Worm (Caenorhabditis elegans) whole organism, L4 larva: Measurements from ENCODE around the gene F46H5.5.

ENCODE experiments used
- D1046.2 ChIP-seq: fragments of 200-800 bp; sonication (Bioruptor generic); IDR thresholded peaks from 2 replicates; pipeline ENCODE4 v1.3.6; 2022; ENCODE audit warnings: missing genetic modification characterization, missing compliant biosample characterization
- F44E2.7 ChIP-seq: fragments of 200-800 bp; sonication (Bioruptor generic); IDR thresholded peaks from 2 replicates; pipeline ENCODE4 v2.1.2; 2022; ENCODE audit warnings: missing genetic modification characterization, missing compliant biosample characterization
- F49E8.2 ChIP-seq: sonication (generic microtip); optimal IDR thresholded peaks from 2 replicates; lab custom pipeline; 2016; ENCODE audit warnings: missing compliant biosample characterization, mild to moderate bottlenecking, missing genetic modification characterization, borderline replicate concordance
- R02D3.7 ChIP-seq: fragments of 150-350 bp; sonication (generic microtip); optimal IDR thresholded peaks from 3 replicates; lab custom pipeline; 2014; ENCODE audit warnings: missing biosample characterization, missing genetic modification characterization
- T26A8.4 ChIP-seq: fragments of 200-800 bp; sonication (Bioruptor generic); IDR thresholded peaks from 2 replicates; pipeline ENCODE4 v1.3.6; 2022; ENCODE audit warnings: missing genetic modification characterization, missing compliant biosample characterization
- Y105C5A.15 ChIP-seq: fragments of 200-800 bp; sonication (Bioruptor generic); IDR thresholded peaks from 2 replicates; pipeline ENCODE4 v1.3.6; 2022; ENCODE audit warnings: missing genetic modification characterization, missing compliant biosample characterization
- Y5F2A.4 ChIP-seq: fragments of 200-800 bp; sonication (Bioruptor generic); optimal IDR thresholded peaks from 2 replicates; lab custom pipeline; 2018; ENCODE audit warnings: mild to moderate bottlenecking, missing genetic modification characterization, missing compliant biosample characterization
- ZK337.2 ChIP-seq: fragments of 200-800 bp; sonication (Bioruptor generic); IDR thresholded peaks from 2 replicates; pipeline ENCODE4 v1.3.6; 2022; ENCODE audit warnings: missing genetic modification reagents, missing genetic modification characterization, missing compliant biosample characterization
- aly-2 ChIP-seq: sonication (generic microtip); optimal IDR thresholded peaks from 2 replicates; lab custom pipeline; 2018; ENCODE audit warnings: missing biosample characterization, missing genetic modification characterization
- ceh-32 ChIP-seq: sonication (generic microtip); optimal IDR thresholded peaks from 2 replicates; lab custom pipeline; 2016; ENCODE audit warnings: mild to moderate bottlenecking, missing genetic modification characterization, missing compliant biosample characterization; ENCODE audit not compliant: poor library complexity
- ceh-44 ChIP-seq: fragments of 200-800 bp; sonication (Bioruptor generic); IDR thresholded peaks from 2 replicates; pipeline ENCODE4 v1.3.6; 2022; ENCODE audit warnings: missing genetic modification reagents, missing genetic modification characterization, missing compliant biosample characterization
- ceh-82 ChIP-seq: sonication (generic microtip); optimal IDR thresholded peaks from 2 replicates; lab custom pipeline; 2017; ENCODE audit warnings: missing biosample characterization, missing genetic modification characterization
- ces-1 ChIP-seq: fragments of 150-350 bp; sonication (generic microtip); optimal IDR thresholded peaks from 4 replicates; lab custom pipeline; 2014; ENCODE audit warnings: missing biosample characterization, missing genetic modification reagents, missing genetic modification characterization
- ctbp-1 ChIP-seq: fragments of 200-800 bp; sonication (Bioruptor generic); IDR thresholded peaks from 2 replicates; pipeline ENCODE4 v1.3.6; 2022; ENCODE audit warnings: missing genetic modification reagents, missing genetic modification characterization, missing compliant biosample characterization
- daf-16 ChIP-seq, 3 experiments: sonication (generic microtip); optimal IDR thresholded peaks; 2 replicates each; lab custom pipeline; 2016 to 2017; ENCODE audit warnings: missing genetic modification characterization in 3 of 3, missing genetic modification reagents in 3 of 3, mild to moderate bottlenecking in 2 of 3, missing compliant biosample characterization in 2 of 3, missing biosample characterization in 1 of 3, moderate library complexity in 1 of 3
- daf-8 ChIP-seq: fragments of 200-800 bp; sonication (Bioruptor generic); IDR thresholded peaks from 2 replicates; pipeline ENCODE4 v1.3.6; 2022; ENCODE audit warnings: missing genetic modification characterization, missing compliant biosample characterization
- dmd-8 ChIP-seq: fragments of 200-800 bp; sonication (Bioruptor generic); IDR thresholded peaks from 2 replicates; pipeline ENCODE4 v1.3.6; 2022; ENCODE audit warnings: missing genetic modification characterization, missing compliant biosample characterization
- dmd-9 ChIP-seq: fragments of 200-800 bp; sonication (Bioruptor generic); IDR thresholded peaks from 2 replicates; pipeline ENCODE4 v1.3.6; 2022; ENCODE audit warnings: missing genetic modification reagents, missing genetic modification characterization, missing compliant biosample characterization
- dpl-1 ChIP-seq: fragments of 150-350 bp; optimal IDR thresholded peaks from 2 replicates; lab custom pipeline; 2014; ENCODE audit warnings: missing biosample characterization, missing genetic modification reagents, missing genetic modification characterization
- fkh-10 ChIP-seq: fragments of 150-350 bp; optimal IDR thresholded peaks from 2 replicates; lab custom pipeline; 2014; ENCODE audit warnings: missing biosample characterization, missing genetic modification reagents, missing genetic modification characterization
- fos-1 ChIP-seq: fragments of 150-350 bp; optimal IDR thresholded peaks from 2 replicates; lab custom pipeline; 2014; ENCODE audit warnings: missing biosample characterization, missing genetic modification characterization
- gei-8 ChIP-seq: fragments of 200-800 bp; sonication (Bioruptor generic); optimal IDR thresholded peaks from 2 replicates; lab custom pipeline; 2018; ENCODE audit warnings: mild to moderate bottlenecking, missing genetic modification characterization, missing compliant biosample characterization
- hif-1 ChIP-seq, 2 experiments: sonication (generic microtip); optimal IDR thresholded peaks; 2 replicates each; lab custom pipeline; 2016 to 2017; ENCODE audit warnings: missing compliant biosample characterization in 2 of 2, missing genetic modification characterization in 2 of 2, missing genetic modification reagents in 2 of 2, missing genotype in 2 of 2, mild to moderate bottlenecking in 1 of 2
- hlh-11 ChIP-seq: fragments of 200-800 bp; sonication (Bioruptor generic); optimal IDR thresholded peaks from 2 replicates; lab custom pipeline; 2018; ENCODE audit warnings: mild to moderate bottlenecking, missing genetic modification characterization, missing compliant biosample characterization
- hmg-1.1 ChIP-seq: fragments of 200-800 bp; sonication (Bioruptor generic); IDR thresholded peaks from 2 replicates; pipeline ENCODE4 v1.3.6; 2022; ENCODE audit warnings: missing genetic modification reagents, missing genetic modification characterization, missing compliant biosample characterization
- lin-13 ChIP-seq: fragments of 150-350 bp; optimal IDR thresholded peaks from 2 replicates; lab custom pipeline; 2014; ENCODE audit warnings: missing biosample characterization, missing genetic modification reagents, missing genetic modification characterization
- lir-3 ChIP-seq: sonication (generic microtip); optimal IDR thresholded peaks from 2 replicates; lab custom pipeline; 2016; ENCODE audit warnings: mild to moderate bottlenecking, missing genetic modification characterization, missing compliant biosample characterization
- mes-2 ChIP-seq: sonication (generic microtip); optimal IDR thresholded peaks from 2 replicates; lab custom pipeline; 2016; ENCODE audit warnings: missing genotype, mild to moderate bottlenecking, missing genetic modification characterization, missing compliant biosample characterization; ENCODE audit not compliant: poor library complexity, severe bottlenecking
- nhr-10 ChIP-seq: fragments of 150-350 bp; optimal IDR thresholded peaks from 2 replicates; lab custom pipeline; 2014; ENCODE audit warnings: missing biosample characterization, missing genetic modification characterization
- nhr-11 ChIP-seq: fragments of 150-350 bp; optimal IDR thresholded peaks from 2 replicates; lab custom pipeline; 2014; ENCODE audit warnings: missing biosample characterization, missing genetic modification characterization
- nhr-28 ChIP-seq: fragments of 150-350 bp; optimal IDR thresholded peaks from 2 replicates; lab custom pipeline; 2014; ENCODE audit warnings: missing biosample characterization, missing genetic modification characterization
- nhr-42 ChIP-seq: fragments of 200-800 bp; sonication (Bioruptor generic); IDR thresholded peaks from 2 replicates; pipeline ENCODE4 v1.3.6; 2022; ENCODE audit warnings: missing genetic modification characterization, missing compliant biosample characterization
- nhr-48 ChIP-seq: sonication (generic microtip); optimal IDR thresholded peaks from 2 replicates; lab custom pipeline; 2016; ENCODE audit warnings: mild to moderate bottlenecking, missing genetic modification characterization, missing compliant biosample characterization
- nhr-6 ChIP-seq: fragments of 150-350 bp; optimal IDR thresholded peaks from 2 replicates; lab custom pipeline; 2014; ENCODE audit warnings: missing biosample characterization, missing genetic modification characterization
- nhr-76 ChIP-seq: fragments of 150-350 bp; optimal IDR thresholded peaks from 2 replicates; lab custom pipeline; 2014; ENCODE audit warnings: missing biosample characterization, missing genetic modification characterization
- nhr-77 ChIP-seq: fragments of 150-350 bp; optimal IDR thresholded peaks from 2 replicates; lab custom pipeline; 2014; ENCODE audit warnings: missing biosample characterization, missing genetic modification characterization
- php-3 ChIP-seq: fragments of 200-800 bp; sonication (Bioruptor generic); IDR thresholded peaks from 2 replicates; pipeline ENCODE4 v1.3.6; 2022; ENCODE audit warnings: missing genetic modification reagents, missing genetic modification characterization, missing compliant biosample characterization
- pqm-1 ChIP-seq: sonication (generic microtip); optimal IDR thresholded peaks from 2 replicates; lab custom pipeline; 2017; ENCODE audit warnings: missing biosample characterization, missing genetic modification characterization
- set-16 ChIP-seq: fragments of 200-800 bp; sonication (Bioruptor generic); IDR thresholded peaks from 2 replicates; pipeline ENCODE4 v1.3.6; 2022; ENCODE audit warnings: missing genetic modification reagents, missing genetic modification characterization, missing compliant biosample characterization
- skn-1 ChIP-seq: fragments of 150-350 bp; optimal IDR thresholded peaks from 2 replicates; lab custom pipeline; 2014; ENCODE audit warnings: missing biosample characterization, missing genetic modification characterization
- snpc-1.2 ChIP-seq: fragments of 200-800 bp; sonication (Bioruptor generic); IDR thresholded peaks from 2 replicates; pipeline ENCODE4 v1.3.6; 2022; ENCODE audit warnings: missing genetic modification reagents, missing genetic modification characterization, missing compliant biosample characterization
- spr-1 ChIP-seq: sonication (generic microtip); optimal IDR thresholded peaks from 2 replicates; lab custom pipeline; 2016; ENCODE audit warnings: mild to moderate bottlenecking, missing genetic modification characterization, missing compliant biosample characterization
- spr-3 ChIP-seq: fragments of 200-800 bp; sonication (Bioruptor generic); optimal IDR thresholded peaks from 2 replicates; lab custom pipeline; 2018; ENCODE audit warnings: mild to moderate bottlenecking, missing genetic modification characterization, missing compliant biosample characterization
- unc-62 ChIP-seq, 3 experiments: fragments of 150-350 bp in 1 of 3; sonication (generic microtip); optimal IDR thresholded peaks in 2 of 3; peaks in 1 of 3; 1 replicate in 1 of 3; 2 replicates in 2 of 3; lab custom pipeline; 2014 to 2017; ENCODE audit warnings: missing biosample characterization in 3 of 3, missing genetic modification characterization in 3 of 3, missing genetic modification reagents in 3 of 3, missing genotype in 1 of 3
- vab-7 ChIP-seq: fragments of 200-800 bp; sonication (Bioruptor generic); IDR thresholded peaks from 2 replicates; pipeline ENCODE4 v1.3.6; 2022; ENCODE audit warnings: missing genetic modification reagents, missing genetic modification characterization, missing compliant biosample characterization
- zag-1 ChIP-seq: fragments of 150-350 bp; optimal IDR thresholded peaks from 2 replicates; lab custom pipeline; 2014; ENCODE audit warnings: missing biosample characterization, missing genetic modification characterization
- zfp-3 ChIP-seq: fragments of 200-800 bp; sonication (Bioruptor generic); conservative IDR thresholded peaks from 2 replicates; pipeline ENCODE4 v1.3.6; 2022; ENCODE audit warnings: missing genetic modification reagents, missing genetic modification characterization, missing compliant biosample characterization
- zip-11 ChIP-seq: fragments of 200-800 bp; sonication (Bioruptor generic); IDR thresholded peaks from 2 replicates; pipeline ENCODE4 v1.3.6; 2022; ENCODE audit warnings: missing genetic modification characterization, missing compliant biosample characterization
- ztf-11 ChIP-seq: fragments of 150-350 bp; optimal IDR thresholded peaks from 2 replicates; lab custom pipeline; 2014; ENCODE audit warnings: missing biosample characterization, missing genetic modification characterization
- ztf-7 ChIP-seq: fragments of 150-350 bp; optimal IDR thresholded peaks from 2 replicates; lab custom pipeline; 2014; ENCODE audit warnings: missing biosample characterization, missing genetic modification characterization

F46H5.5 gene

DNA sequence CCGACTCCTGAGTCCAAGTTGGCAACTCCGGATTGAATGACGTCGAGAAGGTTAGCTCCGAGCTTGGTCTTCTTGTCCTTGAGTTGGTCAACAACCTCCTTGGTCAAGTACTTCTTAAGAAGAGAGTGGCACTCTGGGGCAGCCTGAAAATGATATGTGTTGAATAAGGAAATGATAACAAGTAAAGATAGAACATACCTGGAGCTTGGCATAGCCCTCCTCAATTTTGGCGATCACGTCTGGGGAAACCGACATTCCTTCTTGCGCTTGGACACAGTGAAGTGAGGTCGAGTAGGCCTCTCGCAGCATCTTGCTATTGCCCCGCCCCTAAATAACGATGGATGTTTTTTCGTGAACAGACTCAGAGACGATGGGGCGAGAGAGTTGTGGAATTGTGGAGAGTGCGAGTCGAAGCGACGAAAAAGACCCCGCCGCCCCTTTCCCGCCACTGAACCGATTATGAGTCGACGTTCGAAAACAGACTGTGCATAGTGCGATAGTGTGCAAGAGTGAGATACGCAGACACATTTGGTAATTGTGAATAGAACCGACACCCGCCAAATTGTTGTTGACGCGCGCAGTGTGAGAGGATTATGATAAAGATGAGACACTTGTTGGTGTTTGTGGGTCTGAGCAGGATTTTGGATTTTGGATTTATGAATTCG is 24.5 kb downstream of the F46H5.5 start (continued):
- peak; percentile 83 for TF ChIP-seq hlh-11 (tag; lab: Kevin White, UChicago)
- peak; percentile 55 for TF ChIP-seq nhr-6 (tag; lab: Kevin White, UChicago)
- TF ChIP-seq ceh-44 (GFP tag; lab: Robert Waterston, UW) = no peak
- TF ChIP-seq nhr-28 = peak; percentile 23
- no peak for TF ChIP-seq lin-13
- no peak for TF ChIP-seq R02D3.7 (tag; lab: Kevin White, UChicago)
- no peak for TF ChIP-seq nhr-48 (tag; lab: Kevin White, UChicago)
- TF ChIP-seq daf-8 (GFP tag; lab: Robert Waterston, UW) = no peak
- TF ChIP-seq spr-3 (GFP tag; lab: Kevin White, UChicago) = no peak
- TF ChIP-seq zag-1 (tag; lab: Kevin White, UChicago) = no peak
- TF ChIP-seq unc-62 (GFP tag; optimal IDR thresholded peaks at IDR 0.05 in 1 of 2; lab: Kevin White, UChicago) = no peak
- no peak for TF ChIP-seq unc-62 (tag; optimal IDR thresholded peaks at IDR 0.05; lab: Kevin White, UChicago)
- TF ChIP-seq vab-7 = no peak
- peak in 1 of 2 experiments; percentile 1 for TF ChIP-seq hif-1 (tag; optimal IDR thresholded peaks at IDR 0.05; lab: Kevin White, UChicago)
- TF ChIP-seq ztf-7 (tag; lab: Kevin White, UChicago) = no peak
- peak; percentile 9 for TF ChIP-seq dpl-1 (GFP tag; lab: Kevin White, UChicago)
- TF ChIP-seq Y5F2A.4 (GFP tag; lab: Kevin White, UChicago) = no peak
- TF ChIP-seq D1046.2 (GFP tag; lab: Robert Waterston, UW) = no peak
- peak in 1 of 2 experiments; percentile 16 for TF ChIP-seq daf-16 (GFP tag; optimal IDR thresholded peaks at IDR 0.05; lab: Kevin White, UChicago)
- TF ChIP-seq daf-16 (tag; optimal IDR thresholded peaks at IDR 0.05; lab: Kevin White, UChicago) = peak; percentile 68
- no peak for TF ChIP-seq F44E2.7 (GFP tag; lab: Robert Waterston, UW)
- TF ChIP-seq mes-2 (tag; lab: Kevin White, UChicago) = peak; percentile 7
- no peak for TF ChIP-seq fos-1 (tag; lab: Kevin White, UChicago)
- no peak for TF ChIP-seq lir-3 (tag; lab: Kevin White, UChicago)
- no peak for TF ChIP-seq zip-11 (GFP tag; lab: Robert Waterston, UW)
- no peak for TF ChIP-seq ceh-32
- no peak for TF ChIP-seq F49E8.2 (tag; lab: Kevin White, UChicago)
- no peak for TF ChIP-seq nhr-42
- 0 out of 2 replicates have a peak, but pooled peaks have one; percentile 22 for TF ChIP-seq dmd-9
- TF ChIP-seq T26A8.4 (GFP tag; lab: Robert Waterston, UW) = no peak
- TF ChIP-seq ctbp-1 = no peak
- TF ChIP-seq nhr-77 (tag; lab: Kevin White, UChicago) = no peak
- TF ChIP-seq nhr-10 (tag; lab: Kevin White, UChicago) = no peak
- no peak for TF ChIP-seq aly-2 (tag; lab: Kevin White, UChicago)
- no peak for TF ChIP-seq ceh-82 (tag; lab: Kevin White, UChicago)
- TF ChIP-seq ces-1 (GFP tag; lab: Kevin White, UChicago) = no peak
- no peak for TF ChIP-seq nhr-76 (tag; lab: Kevin White, UChicago)
- 0 out of 2 replicates have a peak, but pooled peaks have one; percentile 7 for TF ChIP-seq php-3 (GFP tag; lab: Robert Waterston, UW)
- TF ChIP-seq hmg-1.1 (GFP tag; lab: Robert Waterston, UW) = peak; percentile 50; the same call in 1 of the 2 replicates
- TF ChIP-seq snpc-1.2 (GFP tag; lab: Robert Waterston, UW) = no peak
- no peak for TF ChIP-seq Y105C5A.15
- no peak for TF ChIP-seq fkh-10 (GFP tag; lab: Kevin White, UChicago)
- peak; percentile 29 for TF ChIP-seq nhr-11 (tag; lab: Kevin White, UChicago)
- TF ChIP-seq spr-1 (tag; lab: Kevin White, UChicago) = no peak
- TF ChIP-seq skn-1 (tag; lab: Kevin White, UChicago) = no peak
- TF ChIP-seq gei-8 (GFP tag; lab: Kevin White, UChicago) = no peak
- no peak for TF ChIP-seq ztf-11 (tag; lab: Kevin White, UChicago)
- no peak for TF ChIP-seq zfp-3 (GFP tag; lab: Robert Waterston, UW)
- TF ChIP-seq ZK337.2 (GFP tag; lab: Robert Waterston, UW) = no peak
- TF ChIP-seq pqm-1 (tag; lab: Kevin White, UChicago) = peak; percentile 10
- peak; percentile 35 for TF ChIP-seq set-16 (GFP tag; lab: Robert Waterston, UW)
- TF ChIP-seq dmd-8 (GFP tag; lab: Robert Waterston, UW) = no peak
